Fruit fly (Drosophila melanogaster) whole organism, embryonic: ENCODE results near the gene GCC88.

Experiments
- Aef1 ChIP-seq: fragments of 200-800 bp; sonication (Bioruptor generic); IDR thresholded peaks from 3 replicates; pipeline ENCODE4 v1.3.6; 2022; ENCODE audit warnings: missing biosample characterization, missing genetic modification characterization
- Atf3 ChIP-seq: fragments of 200-800 bp; sonication (Bioruptor generic); optimal IDR thresholded peaks from 3 replicates; lab custom pipeline; 2016; ENCODE audit warnings: missing biosample characterization, missing genetic modification characterization
- BEAF-32 ChIP-seq: fragments of 200-800 bp; sonication (Bioruptor generic); optimal IDR thresholded peaks from 3 replicates; lab custom pipeline; 2017; ENCODE audit warnings: missing biosample characterization, missing genetic modification characterization, mild to moderate bottlenecking, moderate library complexity, missing genetic modification reagents
- CG12104 ChIP-seq: fragments of 200-800 bp; sonication (Bioruptor generic); optimal IDR thresholded peaks from 3 replicates; lab custom pipeline; 2016; ENCODE audit warnings: missing biosample characterization, missing genetic modification characterization
- CG1233 ChIP-seq: fragments of 200-800 bp; sonication (Bioruptor generic); optimal IDR thresholded peaks from 4 replicates; lab custom pipeline; 2018; ENCODE audit warnings: missing biosample characterization, mild to moderate bottlenecking, missing genetic modification characterization
- CG13296 ChIP-seq: fragments of 200-800 bp; sonication (Bioruptor generic); optimal IDR thresholded peaks from 3 replicates; lab custom pipeline; 2018; ENCODE audit warnings: missing biosample characterization, mild to moderate bottlenecking, missing genetic modification characterization
- CG15479 ChIP-seq: fragments of 200-800 bp; sonication (Bioruptor generic); optimal IDR thresholded peaks from 3 replicates; lab custom pipeline; 2019; ENCODE audit warnings: missing biosample characterization, mild to moderate bottlenecking, missing genetic modification characterization, moderate library complexity
- CG1792 ChIP-seq: fragments of 200-800 bp; sonication (Bioruptor generic); optimal IDR thresholded peaks from 2 replicates; lab custom pipeline; 2016; ENCODE audit warnings: missing biosample characterization, missing genetic modification characterization
- CG18011 ChIP-seq: fragments of 200-800 bp; sonication (Bioruptor generic); optimal IDR thresholded peaks from 2 replicates; lab custom pipeline; 2017; ENCODE audit warnings: missing biosample characterization, missing genetic modification characterization, mild to moderate bottlenecking, moderate library complexity, missing genotype
- CG30020 ChIP-seq: fragments of 200-800 bp; optimal IDR thresholded peaks from 2 replicates; lab custom pipeline; 2019; ENCODE audit warnings: missing biosample characterization, mild to moderate bottlenecking, missing genetic modification characterization, moderate library complexity
- CG31365 ChIP-seq: fragments of 200-800 bp; sonication (Bioruptor generic); optimal IDR thresholded peaks from 2 replicates; lab custom pipeline; 2018; ENCODE audit warnings: missing biosample characterization, mild to moderate bottlenecking, missing genetic modification characterization
- CG32767 ChIP-seq: fragments of 200-800 bp; sonication (Bioruptor generic); IDR thresholded peaks from 2 replicates; pipeline ENCODE4 v1.3.6; 2022; ENCODE audit warnings: missing biosample characterization, missing genetic modification characterization
- CG4617 ChIP-seq: fragments of 200-800 bp; sonication (Bioruptor generic); optimal IDR thresholded peaks from 3 replicates; lab custom pipeline; 2016; ENCODE audit warnings: missing biosample characterization, missing genetic modification characterization, borderline replicate concordance
- CG5180 ChIP-seq: fragments of 200-800 bp; sonication (Bioruptor generic); optimal IDR thresholded peaks from 3 replicates; lab custom pipeline; 2017; ENCODE audit warnings: missing biosample characterization, missing genetic modification characterization, mild to moderate bottlenecking, moderate library complexity, missing genetic modification reagents
- CG6689 ChIP-seq: fragments of 200-800 bp; sonication (Bioruptor generic); IDR thresholded peaks from 2 replicates; pipeline ENCODE4 v1.3.6; 2022; ENCODE audit warnings: missing biosample characterization, missing genetic modification characterization
- CG7987 ChIP-seq: fragments of 200-800 bp; sonication (Bioruptor generic); optimal IDR thresholded peaks from 2 replicates; lab custom pipeline; 2018; ENCODE audit warnings: missing biosample characterization, mild to moderate bottlenecking, missing genetic modification characterization, moderate library complexity
- CG8281 ChIP-seq: fragments of 200-800 bp; sonication (Bioruptor generic); optimal IDR thresholded peaks from 2 replicates; lab custom pipeline; 2018; ENCODE audit warnings: missing biosample characterization, mild to moderate bottlenecking, missing genetic modification characterization, moderate library complexity
- CG8290 ChIP-seq, 3 experiments: fragments of 200-800 bp; sonication (Bioruptor generic); optimal IDR thresholded peaks; 2 replicates each; lab custom pipeline; 2016 to 2019; ENCODE audit warnings: missing biosample characterization in 3 of 3, missing genetic modification characterization in 3 of 3, mild to moderate bottlenecking in 2 of 3, moderate library complexity in 1 of 3
- CG9609 ChIP-seq: fragments of 200-800 bp; sonication (Bioruptor generic); optimal IDR thresholded peaks from 3 replicates; lab custom pipeline; 2016; ENCODE audit warnings: missing biosample characterization, missing genetic modification characterization
- CG9876 ChIP-seq: fragments of 200-800 bp; sonication (Bioruptor generic); optimal IDR thresholded peaks from 2 replicates; lab custom pipeline; 2016; ENCODE audit warnings: missing biosample characterization, missing genetic modification characterization
- CTCF ChIP-seq: fragments of 200-800 bp; sonication (Bioruptor generic); optimal IDR thresholded peaks from 2 replicates; lab custom pipeline; 2017; ENCODE audit warnings: missing biosample characterization, mild to moderate bottlenecking, missing genetic modification characterization, moderate library complexity
- D19A ChIP-seq: fragments of 200-800 bp; optimal IDR thresholded peaks from 3 replicates; lab custom pipeline; 2019; ENCODE audit warnings: missing biosample characterization, mild to moderate bottlenecking, missing genetic modification characterization, moderate library complexity
- Dad ChIP-seq: fragments of 200-800 bp; sonication (Bioruptor generic); optimal IDR thresholded peaks from 3 replicates; lab custom pipeline; 2016; ENCODE audit warnings: missing biosample characterization, missing genetic modification characterization
- Dbx ChIP-seq: fragments of 200-800 bp; sonication (Bioruptor generic); IDR thresholded peaks from 3 replicates; pipeline ENCODE4 v1.3.6; 2022; ENCODE audit warnings: missing biosample characterization, missing genetic modification characterization
- Ets97D ChIP-seq: fragments of 200-800 bp; sonication (Bioruptor generic); optimal IDR thresholded peaks from 3 replicates; lab custom pipeline; 2016; ENCODE audit warnings: missing biosample characterization, missing genetic modification characterization
- Nf-YC ChIP-seq: fragments of 200-800 bp; optimal IDR thresholded peaks from 3 replicates; lab custom pipeline; 2019; ENCODE audit warnings: missing biosample characterization, mild to moderate bottlenecking, missing genetic modification characterization, moderate library complexity
- Oaz ChIP-seq: fragments of 200-800 bp; sonication (Bioruptor generic); IDR thresholded peaks from 2 replicates; pipeline ENCODE4 v1.3.6; 2022; ENCODE audit warnings: missing biosample characterization, missing genetic modification characterization
- Pdp1 ChIP-seq, 2 experiments: fragments of 200-800 bp; sonication (Bioruptor generic); optimal IDR thresholded peaks; 3 replicates each; lab custom pipeline; 2016; ENCODE audit warnings: missing biosample characterization in 2 of 2, missing genetic modification characterization in 2 of 2, mild to moderate bottlenecking in 1 of 2, moderate library complexity in 1 of 2
- Rfx ChIP-seq: fragments of 200-800 bp; sonication (Bioruptor generic); IDR thresholded peaks from 2 replicates; pipeline ENCODE4 v1.3.6; 2022; ENCODE audit warnings: missing biosample characterization, missing genetic modification characterization
- Xbp1 ChIP-seq: fragments of 200-800 bp; sonication (Bioruptor generic); optimal IDR thresholded peaks from 3 replicates; lab custom pipeline; 2016; ENCODE audit warnings: missing biosample characterization, mild to moderate bottlenecking, missing genetic modification characterization
- abd-A ChIP-seq: fragments of 200-800 bp; sonication (Bioruptor generic); optimal IDR thresholded peaks from 3 replicates; lab custom pipeline; 2019; ENCODE audit warnings: missing biosample characterization, mild to moderate bottlenecking, missing genetic modification characterization, moderate library complexity
- bab2 ChIP-seq: fragments of 200-800 bp; sonication (Bioruptor generic); optimal IDR thresholded peaks from 2 replicates; lab custom pipeline; 2016; ENCODE audit warnings: missing biosample characterization, missing genetic modification characterization
- crol ChIP-seq: fragments of 200-800 bp; sonication (Bioruptor generic); IDR thresholded peaks from 2 replicates; pipeline ENCODE4 v1.3.6; 2022; ENCODE audit warnings: missing biosample characterization, missing genetic modification characterization
- dm ChIP-seq: fragments of 200-800 bp; sonication (Bioruptor generic); optimal IDR thresholded peaks from 3 replicates; lab custom pipeline; 2016; ENCODE audit warnings: missing biosample characterization, missing genetic modification characterization
- gem ChIP-seq: fragments of 200-800 bp; sonication (Bioruptor generic); optimal IDR thresholded peaks from 2 replicates; lab custom pipeline; 2019; ENCODE audit warnings: missing biosample characterization, mild to moderate bottlenecking, missing genetic modification characterization, moderate library complexity
- gro ChIP-seq: fragments of 200-800 bp; sonication (Bioruptor generic); optimal IDR thresholded peaks from 2 replicates; lab custom pipeline; 2016; ENCODE audit warnings: missing biosample characterization, missing genetic modification characterization
- jumu ChIP-seq: fragments of 200-800 bp; sonication (Bioruptor generic); optimal IDR thresholded peaks from 3 replicates; lab custom pipeline; 2016; ENCODE audit warnings: missing biosample characterization, missing genetic modification characterization
- klu ChIP-seq: fragments of 200-800 bp; sonication (Bioruptor generic); IDR thresholded peaks from 2 replicates; pipeline ENCODE4 v1.3.6; 2022; ENCODE audit warnings: missing biosample characterization, missing genetic modification characterization
- knrl ChIP-seq: fragments of 200-800 bp; sonication (Bioruptor generic); IDR thresholded peaks from 3 replicates; pipeline ENCODE4 v1.3.6; 2022; ENCODE audit warnings: missing biosample characterization, missing genetic modification characterization; ENCODE audit not compliant: partially characterized antibody
- nmo ChIP-seq: fragments of 200-800 bp; sonication (Bioruptor generic); optimal IDR thresholded peaks from 2 replicates; lab custom pipeline; 2018; ENCODE audit warnings: missing biosample characterization, mild to moderate bottlenecking, missing genetic modification characterization, moderate library complexity
- oc ChIP-seq: fragments of 200-800 bp; sonication (Bioruptor generic); optimal IDR thresholded peaks from 2 replicates; lab custom pipeline; 2018; ENCODE audit warnings: missing biosample characterization, mild to moderate bottlenecking, missing genetic modification characterization, moderate library complexity
- sd ChIP-seq: fragments of 200-800 bp; sonication (Bioruptor generic); optimal IDR thresholded peaks from 3 replicates; lab custom pipeline; 2018; ENCODE audit warnings: missing biosample characterization, mild to moderate bottlenecking, missing genetic modification characterization, moderate library complexity
- sens ChIP-seq: fragments of 200-800 bp; sonication (Bioruptor generic); peaks from one replicate; lab custom pipeline; 2016; ENCODE audit warnings: missing biosample characterization, missing genetic modification characterization
- slp2 ChIP-seq: fragments of 200-800 bp; sonication (Bioruptor generic); optimal IDR thresholded peaks from 2 replicates; lab custom pipeline; 2016; ENCODE audit warnings: missing biosample characterization, missing genetic modification characterization
- stc ChIP-seq: fragments of 200-800 bp; sonication (Bioruptor generic); IDR thresholded peaks from 2 replicates; pipeline ENCODE4 v1.3.6; 2022; ENCODE audit warnings: missing biosample characterization, missing genetic modification characterization
- stwl ChIP-seq: fragments of 200-800 bp; sonication (Bioruptor generic); optimal IDR thresholded peaks from 3 replicates; lab custom pipeline; 2018; ENCODE audit warnings: missing biosample characterization, mild to moderate bottlenecking, missing genetic modification characterization, moderate library complexity
- tx ChIP-seq: fragments of 200-800 bp; sonication (Bioruptor generic); optimal IDR thresholded peaks from 2 replicates; lab custom pipeline; 2016; ENCODE audit warnings: missing biosample characterization, missing genetic modification characterization
- unc-4 ChIP-seq: fragments of 200-800 bp; sonication (Bioruptor generic); IDR thresholded peaks from 2 replicates; pipeline ENCODE4 v1.3.6; 2022; ENCODE audit warnings: missing biosample characterization, missing genetic modification characterization; ENCODE audit not compliant: partially characterized antibody

GCC88 gene

DNA sequence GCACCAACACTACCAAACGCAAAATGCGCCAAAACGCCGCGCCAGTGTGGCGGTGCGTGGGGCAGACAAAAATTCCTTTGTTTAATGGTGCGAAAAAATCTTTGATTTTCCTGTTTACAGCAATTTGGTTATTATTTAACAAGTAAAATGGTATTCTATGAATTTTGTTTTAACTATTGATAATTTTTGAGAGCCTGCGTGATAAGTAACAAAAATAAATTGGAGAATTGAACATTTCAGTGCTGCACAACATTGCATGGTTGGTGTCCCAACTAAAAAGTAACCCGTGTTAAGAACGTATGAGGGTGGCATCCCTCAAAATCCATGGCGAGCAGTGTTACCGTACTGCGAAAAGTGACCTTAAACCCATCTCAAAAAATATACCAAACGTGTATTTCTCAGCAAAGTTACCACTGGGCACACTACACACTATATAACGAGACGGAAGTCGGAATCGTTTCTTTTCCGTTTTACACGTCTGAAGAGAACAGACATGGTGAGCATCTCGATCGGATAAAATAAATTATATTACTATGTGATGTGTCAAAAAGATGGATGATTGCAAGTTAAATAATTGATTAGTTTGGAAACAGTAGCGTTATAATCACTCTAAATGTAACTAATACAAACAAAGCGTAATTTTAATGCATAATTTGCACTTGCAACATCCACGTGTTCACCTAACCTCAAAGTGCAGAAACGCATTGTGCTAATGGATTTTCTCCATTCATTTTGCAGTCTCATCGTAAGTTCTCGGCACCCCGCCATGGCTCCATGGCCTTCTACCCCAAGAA is 8.8 kb downstream of the GCC88 start, which contains the start of the genes CG6693 and RpL3 (continued):
- peak; percentile 79 for TF ChIP-seq oc (tag; lab: Kevin White, UChicago)
- peak; percentile 73 for TF ChIP-seq Dad (GFP tag; lab: Kevin White, UChicago)
- TF ChIP-seq tx (GFP tag; lab: Kevin White, UChicago): no peak
- TF ChIP-seq crol: no peak; the same call in 1 of the 2 replicates
- TF ChIP-seq CG8281 (tag; lab: Kevin White, UChicago): peak; percentile 30
- peak; percentile 27 for TF ChIP-seq CG30020 (tag; lab: Kevin White, UChicago)
- peak; percentile 74 for TF ChIP-seq CG12104
- TF ChIP-seq Nf-YC (tag; lab: Kevin White, UChicago): peak; percentile 60
- TF ChIP-seq CG32767 (GFP tag; lab: Robert Waterston, UW): peak; percentile 49; the same call in 1 of the 2 replicates
- peak; percentile 82 for TF ChIP-seq stc (GFP tag; lab: Robert Waterston, UW)
- no peak for TF ChIP-seq CG1792 (GFP tag; lab: Kevin White, UChicago)
- no peak for TF ChIP-seq Oaz (GFP tag; lab: Robert Waterston, UW)
- TF ChIP-seq Xbp1: peak; percentile 52
- TF ChIP-seq klu (GFP tag; lab: Robert Waterston, UW): no peak
- peak; percentile 24 for TF ChIP-seq CG18011 (GFP tag; lab: Kevin White, UChicago)
- TF ChIP-seq bab2 (GFP tag; lab: Kevin White, UChicago): peak; percentile 46
- peak; percentile 95 for TF ChIP-seq CG7987 (GFP tag; lab: Kevin White, UChicago)
- TF ChIP-seq CG9876 (GFP tag; lab: Kevin White, UChicago): peak; percentile 71
- TF ChIP-seq unc-4 (GFP tag; lab: Robert Waterston, UW): 0 out of 2 replicates have a peak, but pooled peaks have one; percentile 34
- TF ChIP-seq gem (tag; lab: Kevin White, UChicago): peak; percentile 53
- peak; percentile 59 for TF ChIP-seq CG5180 (GFP tag; lab: Kevin White, UChicago)
- no peak for TF ChIP-seq abd-A

DNA sequence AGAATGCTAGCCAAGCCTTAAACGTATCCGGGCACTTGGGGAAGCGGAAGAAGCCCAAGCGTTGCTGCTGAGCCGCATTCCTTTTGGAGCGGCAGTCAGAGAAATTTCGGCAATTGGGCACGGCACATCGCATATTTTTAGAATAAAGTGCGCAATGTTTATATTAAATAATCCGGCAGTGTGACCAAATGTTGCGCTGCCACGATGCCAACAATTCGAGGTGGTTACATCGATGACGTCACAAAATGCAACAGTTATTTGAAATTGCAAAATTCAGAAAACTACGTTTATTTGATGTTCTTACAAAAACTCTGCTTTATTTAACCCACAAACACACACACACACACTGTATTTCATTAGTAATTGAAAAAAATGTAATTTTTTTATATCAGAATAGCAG is 10.5 kb downstream of the GCC88 start, which contains the start of gene CG6689:
CG6689 (minus strand) TSS at position 182 of the 400 bp plus-strand sequence.
- TF ChIP-seq Ets97D (GFP tag; lab: Kevin White, UChicago) (peak; percentile 37), CG6689 (GFP tag; lab: Robert Waterston, UW) (peak; percentile 100), Pdp1 (GFP tag; optimal IDR thresholded peaks at IDR 0.05; lab: Kevin White, UChicago) (peak in 1 of 2 experiments; percentile 98), CTCF (GFP tag; lab: Kevin White, UChicago) (peak; percentile 12), nmo (peak; percentile 19), CG1233 (GFP tag; lab: Kevin White, UChicago) (no peak), CG8290 (GFP tag; optimal IDR thresholded peaks at IDR 0.05; lab: Kevin White, UChicago) (no peak), CG8290 (tag; optimal IDR thresholded peaks at IDR 0.05; lab: Kevin White, UChicago) (peak in 1 of 2 experiments; percentile 47), slp2 (GFP tag; lab: Kevin White, UChicago) (no peak), knrl (GFP tag; lab: Robert Waterston, UW) (0 out of 3 replicates have a peak, but pooled peaks have one; percentile 7), stwl (tag; lab: Kevin White, UChicago) (peak; percentile 40), gro (GFP tag; lab: Kevin White, UChicago) (peak; percentile 47), jumu (peak; percentile 23), CG4617 (peak; percentile 82), CG13296 (GFP tag; lab: Kevin White, UChicago) (peak; percentile 15), Rfx (0 out of 2 replicates have a peak, but pooled peaks have one; percentile 24), sens (GFP tag; lab: Kevin White, UChicago) (peak; percentile 83), sd (tag; lab: Kevin White, UChicago) (peak; percentile 68), dm (no peak), BEAF-32 (peak; percentile 31), CG9609 (GFP tag; lab: Kevin White, UChicago) (no peak), Aef1 (GFP tag; lab: Robert Waterston, UW) (no peak), CG31365 (no peak), Atf3 (GFP tag; lab: Kevin White, UChicago) (peak; percentile 10), Dbx (0 out of 3 replicates have a peak, but pooled peaks have one; percentile 18), D19A (tag; lab: Kevin White, UChicago) (peak; percentile 3), CG15479 (GFP tag; lab: Kevin White, UChicago) (peak; percentile 78)
